Fruit fly (Drosophila melanogaster): Measurements from ENCODE around the gene smp-30.

The smp-30 gene

dm6 chr3R:14728713-14729685 lies 22.0 kb downstream of the smp-30 start (continued):
- 0 out of 3 replicates have a peak, but pooled peaks have one; percentile 52 for TF ChIP-seq so (GFP tag; IDR thresholded peaks at IDR 0.05)
- TF ChIP-seq Nf-YA (GFP tag; IDR thresholded peaks at IDR 0.05) = no peak
- peak; percentile 48 for TF ChIP-seq CG3281 (GFP tag; optimal IDR thresholded peaks at IDR 0.05)
- peak; percentile 65 for TF ChIP-seq CG2678 (tag; optimal IDR thresholded peaks at IDR 0.05)
- peak; percentile 37; the same call in 1 of the 2 replicates for TF ChIP-seq CG4730 (GFP tag; IDR thresholded peaks at IDR 0.05)
- TF ChIP-seq Xrp1 (GFP tag; IDR thresholded peaks at IDR 0.05) = peak; percentile 48; the same call in 1 of the 2 replicates
- peak; percentile 30 for TF ChIP-seq CG9437 (GFP tag; optimal IDR thresholded peaks at IDR 0.05)
- TF ChIP-seq CG18599 (GFP tag; optimal IDR thresholded peaks at IDR 0.05) = peak; percentile 67
- TF ChIP-seq Gsc (GFP tag; IDR thresholded peaks at IDR 0.05) = no peak
- TF ChIP-seq hb (GFP tag; IDR thresholded peaks at IDR 0.05; ENCODE audit: partially characterized antibody) = no peak
- no peak for TF ChIP-seq Antp (GFP tag; optimal IDR thresholded peaks at IDR 0.05)
- TF ChIP-seq Hand (GFP tag; optimal IDR thresholded peaks at IDR 0.05) = peak; percentile 1
- TF ChIP-seq kah (GFP tag; optimal IDR thresholded peaks at IDR 0.05) = peak; percentile 2
- peak; percentile 63 for TF ChIP-seq tap (tag; optimal IDR thresholded peaks at IDR 0.05)
- TF ChIP-seq gcm (GFP tag; optimal IDR thresholded peaks at IDR 0.05) = peak; percentile 35
- TF ChIP-seq B-H2 (GFP tag; optimal IDR thresholded peaks at IDR 0.05) = no peak
- peak; percentile 79 for TF ChIP-seq CG17361 (GFP tag; IDR thresholded peaks at IDR 0.05)
- TF ChIP-seq CG16813 (GFP tag; IDR thresholded peaks at IDR 0.05; ENCODE audit: partially characterized antibody) = no peak
- TF ChIP-seq HHEX (GFP tag; optimal IDR thresholded peaks at IDR 0.05) = peak; percentile 18
- TF ChIP-seq CG6813 (GFP tag; optimal IDR thresholded peaks at IDR 0.05) = no peak
- TF ChIP-seq lbe (GFP tag; optimal IDR thresholded peaks at IDR 0.05) = peak; percentile 2
- TF ChIP-seq CG17328 (GFP tag; IDR thresholded peaks at IDR 0.05) = peak; percentile 57; the same call in 1 of the 2 replicates
- no peak for TF ChIP-seq Dfd (GFP tag; optimal IDR thresholded peaks at IDR 0.05)
- peak; percentile 70 for TF ChIP-seq grau (tag; optimal IDR thresholded peaks at IDR 0.05)
- TF ChIP-seq row (GFP tag; IDR thresholded peaks at IDR 0.05) = peak; percentile 61
- peak; percentile 71 for TF ChIP-seq CoRest (tag; optimal IDR thresholded peaks at IDR 0.05)
- TF ChIP-seq CG11695 (GFP tag; IDR thresholded peaks at IDR 0.05) = 0 out of 3 replicates have a peak, but pooled peaks have one; percentile 41
- 0 out of 2 replicates have a peak, but pooled peaks have one; percentile 25 for TF ChIP-seq E2f1 (GFP tag; IDR thresholded peaks at IDR 0.05)
- peak; percentile 40; the same call in 1 of the 2 replicates for TF ChIP-seq H2.0 (GFP tag; IDR thresholded peaks at IDR 0.05)
- TF ChIP-seq salm (tag; optimal IDR thresholded peaks at IDR 0.05) = peak; percentile 7
- TF ChIP-seq ERR (GFP tag; optimal IDR thresholded peaks at IDR 0.05) = no peak
- TF ChIP-seq abd-A (tag; optimal IDR thresholded peaks at IDR 0.05) = no peak
- no peak for TF ChIP-seq CG5180 (GFP tag; optimal IDR thresholded peaks at IDR 0.05)
- TF ChIP-seq CG18476 (GFP tag; optimal IDR thresholded peaks at IDR 0.05) = peak; percentile 38
- TF ChIP-seq CG4424 (GFP tag; optimal IDR thresholded peaks at IDR 0.05) = peak; percentile 37
- peak; percentile 52 for TF ChIP-seq fd3F (GFP tag; optimal IDR thresholded peaks at IDR 0.05)
- TF ChIP-seq esg (GFP tag; conservative IDR thresholded peaks at IDR 0.05) = peak; percentile 68
- TF ChIP-seq Sox102F (GFP tag; optimal IDR thresholded peaks at IDR 0.05) = peak; percentile 85
- TF ChIP-seq danr (GFP tag; IDR thresholded peaks at IDR 0.05) = 0 out of 2 replicates have a peak, but pooled peaks have one; percentile 26
- TF ChIP-seq MBD-R2 (GFP tag; IDR thresholded peaks at IDR 0.05) = peak; percentile 34; the same call in 1 of the 2 replicates
- peak; percentile 51; the same call in 1 of the 2 replicates for TF ChIP-seq CG14441 (GFP tag; IDR thresholded peaks at IDR 0.05)
- TF ChIP-seq Spps (tag; optimal IDR thresholded peaks at IDR 0.05) = no peak
- TF ChIP-seq CG1792 (GFP tag; optimal IDR thresholded peaks at IDR 0.05) = no peak
- no peak; the same call in 2 of the 3 replicates for TF ChIP-seq Aef1 (GFP tag; IDR thresholded peaks at IDR 0.05)
- peak; percentile 45 for TF ChIP-seq Hr3 (GFP tag; optimal IDR thresholded peaks at IDR 0.05)
- 0 out of 2 replicates have a peak, but pooled peaks have one; percentile 31 for TF ChIP-seq Oaz (GFP tag; IDR thresholded peaks at IDR 0.05)
- TF ChIP-seq stc (GFP tag; IDR thresholded peaks at IDR 0.05) = peak; percentile 65

All from whole organism, embryonic.